In genomic region chrIII:8451181-8451580, ce11 we compare ENCODE assay signal across 3 worm cellular contexts.
TF ChIP-seq lines count a peak whose summit lies in the region.

No protein-coding gene starts in this region.

TF ChIP-seq in whole organism, L2 larva, 48 proteins besides CTCF, POLR2A, EP300 and RAD21:
- peak; percentile 8 for TF ChIP-seq unc-55 (GFP tag; optimal IDR thresholded peaks at IDR 0.05; lab: Kevin White, UChicago)
- no peak for TF ChIP-seq peb-1 (tag; optimal IDR thresholded peaks at IDR 0.05; lab: Kevin White, UChicago)
- TF ChIP-seq egl-27 (tag; optimal IDR thresholded peaks at IDR 0.05; lab: Kevin White, UChicago) = no peak
TF ChIP-seq in whole organism, L2 larva: peak in this region for 1.

TF ChIP-seq in whole organism, L3 larva, 47 proteins besides CTCF, POLR2A, EP300 and RAD21:
- TF ChIP-seq lin-39 (tag; optimal IDR thresholded peaks at IDR 0.05; lab: Kevin White, UChicago) (peak; percentile 52), nhr-12 (tag; optimal IDR thresholded peaks at IDR 0.05; lab: Kevin White, UChicago) (no peak)

TF ChIP-seq in whole organism, young adult, 124 proteins besides CTCF, POLR2A, EP300 and RAD21:
- no peak for TF ChIP-seq madf-6 (GFP tag; IDR thresholded peaks at IDR 0.05; lab: Robert Waterston, UW)
- TF ChIP-seq hmg-1.2 (GFP tag; IDR thresholded peaks at IDR 0.05; lab: Robert Waterston, UW) = peak; percentile 54; the same call in 1 of the 2 replicates
- TF ChIP-seq rpc-1 (optimal IDR thresholded peaks at IDR 0.05; lab: Kevin White, UChicago) = no peak
- TF ChIP-seq rpc-1 (tag; optimal IDR thresholded peaks at IDR 0.05; lab: Kevin White, UChicago) = no peak
- TF ChIP-seq nhr-27 (tag; optimal IDR thresholded peaks at IDR 0.05; lab: Kevin White, UChicago) = no peak
